Fruit fly (Drosophila melanogaster) S2 (cell line): Measurements from ENCODE around the gene CG46517.
"Not testable (repeated sequence)": the region's sequence is repeated elsewhere in the genome, so short reads cannot be mapped to it uniquely, and the experiment has no call there.

Source experiments
- CG8478 ChIP-seq: fragments of >200 bp; optimal IDR thresholded peaks from 2 replicates; lab custom pipeline; 2018
- CTCF ChIP-seq, 2 experiments: fragments of >200 bp; optimal IDR thresholded peaks; 2 replicates each; lab custom pipeline; 2018

DNA sequence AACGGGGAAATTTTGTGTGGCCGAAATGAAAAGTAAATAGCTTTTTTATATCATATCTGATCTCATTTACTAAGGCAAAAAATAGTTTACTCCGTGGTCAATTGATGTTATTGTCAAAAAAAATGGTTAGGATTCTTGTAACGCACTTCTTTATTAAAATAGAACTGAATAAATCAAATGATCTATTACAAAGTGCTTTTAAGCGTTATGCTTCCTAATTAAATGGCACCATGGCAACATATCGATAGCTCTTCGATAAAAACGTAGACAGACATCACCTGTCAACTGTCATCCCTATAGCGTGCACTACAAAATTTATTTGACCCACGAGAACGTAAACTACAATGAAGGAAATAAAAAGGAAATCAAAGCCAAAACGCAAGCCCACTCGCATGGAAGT is 25.2 kb upstream of the CG46517 start, which contains the start of gene CG46513:
- TF ChIP-seq CG8478 (lab: Kevin White, UChicago); CTCF (optimal IDR thresholded peaks at IDR 0.05; lab: Kevin White, UChicago): not testable (repeated sequence)
